Worm (Caenorhabditis elegans): Measurements from ENCODE around the gene zmp-1.

ce11 chrIII:5917365-5917958, 15.3 kb downstream of the zmp-1 start:
- no peak for TF ChIP-seq jun-1 (tag; optimal IDR thresholded peaks at IDR 0.05)
- TF ChIP-seq pqm-1 (tag; optimal IDR thresholded peaks at IDR 0.05): peak; percentile 34
- peak; percentile 16 for TF ChIP-seq lin-14 (GFP tag; optimal IDR thresholded peaks at IDR 0.05)
- no peak for TF ChIP-seq sup-37 (GFP tag; optimal IDR thresholded peaks at IDR 0.05)
- TF ChIP-seq skn-1 (tag; optimal IDR thresholded peaks at IDR 0.05): no peak

All from whole organism, L1 larva.